Worm (Caenorhabditis elegans) whole organism, midembryonic: ENCODE results near the gene C05C10.2.

Source experiments
- flt-1 ChIP-seq: fragments of 200-800 bp; sonication (Bioruptor generic); IDR thresholded peaks from 2 replicates; pipeline ENCODE4 v1.3.6; 2022; ENCODE audit warnings: missing genetic modification characterization, missing compliant biosample characterization
- klf-2 ChIP-seq: fragments of 200-800 bp; sonication (Bioruptor generic); conservative IDR thresholded peaks from 2 replicates; pipeline ENCODE4 v1.3.6; 2022; ENCODE audit warnings: missing genetic modification reagents, missing genetic modification characterization, missing compliant biosample characterization
- ref-1 ChIP-seq: fragments of 200-800 bp; sonication (Bioruptor generic); conservative IDR thresholded peaks from 2 replicates; pipeline ENCODE4 v1.3.6; 2022; ENCODE audit warnings: missing genetic modification reagents, missing genetic modification characterization, missing compliant biosample characterization
- tab-1 ChIP-seq: fragments of 200-800 bp; sonication (Bioruptor generic); IDR thresholded peaks from 2 replicates; pipeline ENCODE4 v1.3.6; 2022; ENCODE audit warnings: missing genetic modification characterization, missing compliant biosample characterization
- ztf-23 ChIP-seq: fragments of 200-800 bp; sonication (Bioruptor generic); IDR thresholded peaks from 2 replicates; pipeline ENCODE4 v1.3.6; 2022; ENCODE audit warnings: missing genetic modification reagents, missing genetic modification characterization, missing compliant biosample characterization
- ztf-29 ChIP-seq: fragments of 200-800 bp; sonication (Bioruptor generic); IDR thresholded peaks from 2 replicates; pipeline ENCODE4 v1.3.6; 2022; ENCODE audit warnings: missing genetic modification reagents, missing genetic modification characterization, missing compliant biosample characterization

DNA sequence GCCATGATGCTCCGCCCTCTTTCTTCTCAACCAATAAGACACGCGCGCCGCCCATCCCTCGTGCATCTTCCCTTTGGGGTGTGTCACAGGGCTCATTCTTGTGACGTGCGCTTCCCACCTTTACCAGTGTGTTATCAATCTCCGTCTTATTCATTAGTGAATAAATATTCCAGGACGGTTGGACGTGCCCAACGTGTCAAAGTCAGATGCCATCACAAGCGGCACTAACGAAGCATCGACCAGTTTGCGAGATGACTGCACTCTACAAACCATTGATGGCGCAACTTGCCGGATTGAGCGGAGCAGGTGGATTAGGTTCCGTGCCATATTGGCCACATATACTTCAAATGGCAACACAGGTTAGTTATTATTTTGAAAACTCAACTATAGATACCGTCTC is 38.1 kb downstream of the C05C10.2 start:
- no peak for TF ChIP-seq flt-1
- TF ChIP-seq ref-1 (GFP tag; lab: Robert Waterston, UW): no peak
- no peak for TF ChIP-seq ztf-29 (GFP tag; lab: Robert Waterston, UW)
- no peak for TF ChIP-seq klf-2 (GFP tag; lab: Robert Waterston, UW)
- no peak for TF ChIP-seq ztf-23 (GFP tag; lab: Robert Waterston, UW)
- TF ChIP-seq tab-1 (GFP tag; lab: Robert Waterston, UW): no peak
